Worm (Caenorhabditis elegans) whole organism, L2 larva: ENCODE data around the gene C01G5.4.

Source experiments
- ama-1 ChIP-seq: fragments of 150-350 bp; optimal IDR thresholded peaks from 2 replicates; lab custom pipeline; 2018; ENCODE audit warnings: inconsistent platforms
- ceh-82 ChIP-seq: fragments of 150-350 bp; optimal IDR thresholded peaks from 2 replicates; lab custom pipeline; 2014; ENCODE audit warnings: missing biosample characterization, missing genetic modification characterization
- egl-27 ChIP-seq: sonication (generic microtip); optimal IDR thresholded peaks from 3 replicates; lab custom pipeline; 2017; ENCODE audit warnings: missing biosample characterization, missing genetic modification reagents, missing genetic modification characterization
- elt-3 ChIP-seq: sonication (generic microtip); optimal IDR thresholded peaks from 2 replicates; lab custom pipeline; 2017; ENCODE audit warnings: missing biosample characterization, missing genetic modification characterization
- fos-1 ChIP-seq: fragments of 150-350 bp; optimal IDR thresholded peaks from 2 replicates; lab custom pipeline; 2014; ENCODE audit warnings: missing biosample characterization, missing genetic modification characterization
- nhr-25 ChIP-seq: fragments of 150-350 bp; sonication (generic microtip); optimal IDR thresholded peaks from 3 replicates; lab custom pipeline; 2014; ENCODE audit warnings: missing biosample characterization, missing genetic modification characterization
- nhr-77 ChIP-seq: fragments of 150-350 bp; optimal IDR thresholded peaks from 2 replicates; lab custom pipeline; 2014; ENCODE audit warnings: missing biosample characterization, missing genetic modification characterization
- snpc-4 ChIP-seq: fragments of 150-350 bp; optimal IDR thresholded peaks from 2 replicates; lab custom pipeline; 2014; ENCODE audit warnings: missing biosample characterization, missing genetic modification characterization

DNA sequence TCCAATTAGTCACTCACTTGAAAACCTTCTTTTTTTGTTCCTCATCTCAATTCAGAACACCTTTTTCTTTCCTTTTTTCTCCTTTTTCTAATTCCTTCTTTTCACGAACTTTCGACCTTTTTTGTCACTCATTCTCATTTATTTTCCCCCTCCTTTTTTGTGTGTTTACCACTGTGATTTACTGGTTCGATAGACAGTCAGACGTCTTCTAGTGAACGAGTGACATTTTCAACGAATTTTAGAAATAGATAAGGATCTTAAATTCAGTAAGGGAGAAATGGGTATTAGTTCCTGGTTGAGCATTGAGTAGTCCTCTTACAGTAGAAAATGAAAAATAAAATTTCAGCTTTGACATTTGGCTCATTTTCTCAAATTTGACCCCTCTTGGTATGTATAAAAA is 39.6 kb upstream of the C01G5.4 start:
- TF ChIP-seq elt-3 (tag; lab: Kevin White, UChicago) (no peak), ceh-82 (no peak), nhr-25 (tag; lab: Kevin White, UChicago) (peak; percentile 62), egl-27 (no peak), ama-1 (lab: Kevin White, UChicago) (no peak), nhr-77 (tag; lab: Kevin White, UChicago) (no peak), snpc-4 (no peak), fos-1 (tag; lab: Kevin White, UChicago) (no peak)
